Worm (Caenorhabditis elegans) whole organism, L1 larva: ENCODE results near the gene far-7.

ENCODE experiments used
- C16A3.4 ChIP-seq: fragments of 150-350 bp; optimal IDR thresholded peaks from 2 replicates; lab custom pipeline; 2014; ENCODE audit warnings: missing biosample characterization, missing genetic modification characterization
- F16B12.6 ChIP-seq: fragments of 150-350 bp; optimal IDR thresholded peaks from 2 replicates; lab custom pipeline; 2014; ENCODE audit warnings: missing biosample characterization, missing genetic modification characterization
- Y116A8C.19 ChIP-seq: sonication (generic microtip); optimal IDR thresholded peaks from 2 replicates; lab custom pipeline; 2016; ENCODE audit warnings: missing compliant biosample characterization, missing genetic modification characterization, borderline replicate concordance
- aha-1 ChIP-seq: fragments of 150-350 bp; optimal IDR thresholded peaks from 2 replicates; lab custom pipeline; 2014; ENCODE audit warnings: missing biosample characterization, missing genetic modification characterization
- aly-2 ChIP-seq: fragments of 150-350 bp; optimal IDR thresholded peaks from 2 replicates; lab custom pipeline; 2014; ENCODE audit warnings: missing biosample characterization, missing genetic modification characterization
- ceh-82 ChIP-seq, 3 experiments: fragments of 150-350 bp in 1 of 3; sonication (generic microtip) in 2 of 3; optimal IDR thresholded peaks; 2 replicates each; lab custom pipeline; 2014 to 2017; ENCODE audit warnings: missing biosample characterization in 3 of 3, missing genetic modification characterization in 3 of 3
- ceh-90 ChIP-seq: sonication (generic microtip); optimal IDR thresholded peaks from 2 replicates; lab custom pipeline; 2016; ENCODE audit warnings: missing genetic modification characterization, missing compliant biosample characterization
- ces-1 ChIP-seq: fragments of 150-350 bp; optimal IDR thresholded peaks from 2 replicates; lab custom pipeline; 2014; ENCODE audit warnings: missing biosample characterization, missing genetic modification reagents, missing genetic modification characterization
- dsc-1 ChIP-seq: sonication (generic microtip); optimal IDR thresholded peaks from 2 replicates; lab custom pipeline; 2016; ENCODE audit warnings: mild to moderate bottlenecking, missing genetic modification characterization, missing compliant biosample characterization
- efl-1 ChIP-seq, 4 experiments: fragments of 150-350 bp; optimal IDR thresholded peaks in 3 of 4; peaks in 1 of 4; 1 replicate in 1 of 4; 2 replicates in 3 of 4; lab custom pipeline; 2014; ENCODE audit warnings: missing biosample characterization in 2 of 4, missing genetic modification characterization in 2 of 4, missing genetic modification reagents in 2 of 4
- efl-3 ChIP-seq: fragments of 200-800 bp; sonication (Bioruptor generic); optimal IDR thresholded peaks from 2 replicates; lab custom pipeline; 2018; ENCODE audit warnings: mild to moderate bottlenecking, missing genetic modification characterization, missing compliant biosample characterization
- fkh-10 ChIP-seq: sonication (generic microtip); optimal IDR thresholded peaks from 2 replicates; lab custom pipeline; 2017; ENCODE audit warnings: missing biosample characterization, missing genetic modification reagents, missing genetic modification characterization
- fkh-8 ChIP-seq: sonication (generic microtip); optimal IDR thresholded peaks from 2 replicates; lab custom pipeline; 2016; ENCODE audit warnings: mild to moderate bottlenecking, missing genetic modification characterization, missing compliant biosample characterization
- fos-1 ChIP-seq: fragments of 150-350 bp; optimal IDR thresholded peaks from 2 replicates; lab custom pipeline; 2014; ENCODE audit warnings: missing biosample characterization, missing genetic modification characterization
- hlh-17 ChIP-seq: fragments of 200-800 bp; sonication (Bioruptor generic); optimal IDR thresholded peaks from 2 replicates; lab custom pipeline; 2018; ENCODE audit warnings: missing genetic modification characterization, mild to moderate bottlenecking, missing compliant biosample characterization, moderate library complexity, borderline replicate concordance
- hlh-4 ChIP-seq: sonication (generic microtip); optimal IDR thresholded peaks from 2 replicates; lab custom pipeline; 2016; ENCODE audit warnings: mild to moderate bottlenecking, missing genetic modification characterization, missing compliant biosample characterization
- hpl-2 ChIP-seq: fragments of 150-350 bp; optimal IDR thresholded peaks from 2 replicates; lab custom pipeline; 2014; ENCODE audit warnings: missing biosample characterization, missing genetic modification reagents, missing genetic modification characterization
- irx-1 ChIP-seq: sonication (generic microtip); optimal IDR thresholded peaks from 2 replicates; lab custom pipeline; 2016; ENCODE audit warnings: missing genetic modification characterization, missing compliant biosample characterization
- jun-1 ChIP-seq: fragments of 150-350 bp; optimal IDR thresholded peaks from 2 replicates; lab custom pipeline; 2014; ENCODE audit warnings: missing biosample characterization, missing genetic modification reagents, missing genetic modification characterization
- lin-14 ChIP-seq: fragments of 200-800 bp; sonication (Bioruptor generic); optimal IDR thresholded peaks from 2 replicates; lab custom pipeline; 2018; ENCODE audit warnings: mild to moderate bottlenecking, missing genetic modification characterization, moderate library complexity, missing compliant biosample characterization
- lir-3 ChIP-seq: sonication (generic microtip); optimal IDR thresholded peaks from 2 replicates; lab custom pipeline; 2016; ENCODE audit warnings: mild to moderate bottlenecking, missing genetic modification characterization, moderate library complexity, missing compliant biosample characterization; ENCODE audit not compliant: poor library complexity
- lsy-2 ChIP-seq, 2 experiments: fragments of 150-350 bp; optimal IDR thresholded peaks; 2 replicates each; lab custom pipeline; 2014; ENCODE audit warnings: missing biosample characterization in 2 of 2, missing genetic modification characterization in 2 of 2
- mdl-1 ChIP-seq, 2 experiments: fragments of 150-350 bp; optimal IDR thresholded peaks; 2 replicates each; lab custom pipeline; 2014 to 2017; ENCODE audit warnings: missing biosample characterization in 2 of 2, missing genetic modification characterization in 2 of 2, inconsistent platforms in 1 of 2
- mep-1 ChIP-seq: fragments of 150-350 bp; optimal IDR thresholded peaks from 2 replicates; lab custom pipeline; 2014; ENCODE audit warnings: missing biosample characterization, missing genetic modification characterization
- nhr-12 ChIP-seq: sonication (generic microtip); optimal IDR thresholded peaks from 2 replicates; lab custom pipeline; 2017; ENCODE audit warnings: missing biosample characterization, missing genetic modification characterization
- nhr-20 ChIP-seq: sonication (generic microtip); optimal IDR thresholded peaks from 2 replicates; lab custom pipeline; 2016; ENCODE audit warnings: mild to moderate bottlenecking, missing genetic modification characterization, missing compliant biosample characterization
- nhr-76 ChIP-seq: sonication (generic microtip); optimal IDR thresholded peaks from 2 replicates; lab custom pipeline; 2017; ENCODE audit warnings: missing biosample characterization, missing genetic modification characterization
- nhr-84 ChIP-seq: sonication (generic microtip); optimal IDR thresholded peaks from 2 replicates; lab custom pipeline; 2017; ENCODE audit warnings: missing biosample characterization, missing genetic modification characterization
- nhr-85 ChIP-seq: sonication (generic microtip); peaks from one replicate; lab custom pipeline; 2016; ENCODE audit warnings: missing genetic modification characterization, inconsistent platforms, missing compliant biosample characterization
- nhr-90 ChIP-seq: sonication (generic microtip); optimal IDR thresholded peaks from 2 replicates; lab custom pipeline; 2016; ENCODE audit warnings: mild to moderate bottlenecking, missing genetic modification characterization, missing compliant biosample characterization; ENCODE audit not compliant: poor library complexity
- pag-3 ChIP-seq: sonication (generic microtip); optimal IDR thresholded peaks from 2 replicates; lab custom pipeline; 2017; ENCODE audit warnings: missing genetic modification characterization, mild to moderate bottlenecking, missing compliant biosample characterization, antibody characterized with exemption, borderline replicate concordance; ENCODE audit not compliant: insufficient read depth
- pax-3 ChIP-seq: fragments of 200-800 bp; sonication (Bioruptor generic); optimal IDR thresholded peaks from 2 replicates; lab custom pipeline; 2018; ENCODE audit warnings: mild to moderate bottlenecking, missing genetic modification characterization, moderate library complexity, missing compliant biosample characterization
- rnt-1 ChIP-seq: sonication (generic microtip); optimal IDR thresholded peaks from 2 replicates; lab custom pipeline; 2016; ENCODE audit warnings: mild to moderate bottlenecking, missing genetic modification characterization, moderate library complexity, missing compliant biosample characterization
- skn-1 ChIP-seq: fragments of 150-350 bp; optimal IDR thresholded peaks from 2 replicates; lab custom pipeline; 2014; ENCODE audit warnings: missing biosample characterization, missing genetic modification characterization
- snu-23 ChIP-seq: sonication (generic microtip); optimal IDR thresholded peaks from 2 replicates; lab custom pipeline; 2016; ENCODE audit warnings: missing genetic modification characterization, missing compliant biosample characterization
- sox-4 ChIP-seq: sonication (generic microtip); optimal IDR thresholded peaks from 2 replicates; lab custom pipeline; 2016; ENCODE audit warnings: missing genetic modification characterization, missing compliant biosample characterization
- sup-37 ChIP-seq: fragments of 200-800 bp; sonication (Bioruptor generic); optimal IDR thresholded peaks from 2 replicates; lab custom pipeline; 2018; ENCODE audit warnings: mild to moderate bottlenecking, missing genetic modification characterization, missing compliant biosample characterization
- swsn-7 ChIP-seq: sonication (generic microtip); optimal IDR thresholded peaks from 2 replicates; lab custom pipeline; 2016; ENCODE audit warnings: missing genetic modification characterization, missing compliant biosample characterization
- unc-130 ChIP-seq: fragments of 150-350 bp; optimal IDR thresholded peaks from 2 replicates; lab custom pipeline; 2017; ENCODE audit warnings: missing biosample characterization, missing genetic modification characterization, inconsistent platforms
- unc-30 ChIP-seq: sonication (generic microtip); optimal IDR thresholded peaks from 2 replicates; lab custom pipeline; 2017; ENCODE audit warnings: missing biosample characterization, missing genetic modification characterization
- unc-62 ChIP-seq: fragments of 150-350 bp; optimal IDR thresholded peaks from 2 replicates; lab custom pipeline; 2014; ENCODE audit warnings: missing biosample characterization, missing genetic modification reagents, missing genetic modification characterization
- unc-86 ChIP-seq: sonication (generic microtip); optimal IDR thresholded peaks from 2 replicates; lab custom pipeline; 2016; ENCODE audit warnings: missing genetic modification characterization, missing compliant biosample characterization
- unc-98 ChIP-seq: fragments of 200-800 bp; sonication (Bioruptor generic); IDR thresholded peaks from 2 replicates; pipeline ENCODE4 v1.3.6; 2022; ENCODE audit warnings: missing genetic modification characterization, missing compliant biosample characterization
- xbp-1 ChIP-seq: sonication (generic microtip); optimal IDR thresholded peaks from 2 replicates; lab custom pipeline; 2016; ENCODE audit warnings: missing genetic modification characterization, missing compliant biosample characterization
- zag-1 ChIP-seq: fragments of 150-350 bp; optimal IDR thresholded peaks from 2 replicates; lab custom pipeline; 2014; ENCODE audit warnings: missing biosample characterization, missing genetic modification characterization
- ztf-11 ChIP-seq, 2 experiments: sonication (generic microtip); optimal IDR thresholded peaks; 2 replicates each; lab custom pipeline; 2016 to 2017; ENCODE audit warnings: missing genetic modification characterization in 2 of 2, missing biosample characterization in 1 of 2, missing compliant biosample characterization in 1 of 2
- ztf-4 ChIP-seq: fragments of 150-350 bp; optimal IDR thresholded peaks from 2 replicates; lab custom pipeline; 2014; ENCODE audit warnings: missing biosample characterization, missing genetic modification characterization

Gene far-7

ce11 chrII:296911-297440 is 22.6 kb upstream of the far-7 start, which contains the start of the genes clec-117 and B0432.1:
TSS of gene clec-117 (minus strand) at chrII:297011.
TSS of gene B0432.1 (plus strand) at chrII:297390.
- TF ChIP-seq Y116A8C.19 (tag; lab: Kevin White, UChicago) = no peak
- TF ChIP-seq pag-3 (tag; lab: Kevin White, UChicago) = no peak
- no peak for TF ChIP-seq fos-1 (tag; lab: Kevin White, UChicago)
- no peak for TF ChIP-seq ztf-11 (tag; optimal IDR thresholded peaks at IDR 0.05; lab: Kevin White, UChicago)
- no peak for TF ChIP-seq nhr-90 (tag; lab: Kevin White, UChicago)
- TF ChIP-seq snu-23 (GFP tag; lab: Kevin White, UChicago) = no peak
- no peak for TF ChIP-seq ceh-90 (tag; lab: Kevin White, UChicago)
- no peak for TF ChIP-seq fkh-10 (GFP tag; lab: Kevin White, UChicago)

- TF ChIP-seq fos-1 (tag; lab: Kevin White, UChicago) (no peak), nhr-76 (no peak), efl-3 (GFP tag; lab: Kevin White, UChicago) (no peak), nhr-12 (no peak), Y116A8C.19 (tag; lab: Kevin White, UChicago) (no peak), sup-37 (GFP tag; lab: Kevin White, UChicago) (no peak), unc-62 (GFP tag; lab: Kevin White, UChicago) (no peak), ceh-90 (tag; lab: Kevin White, UChicago) (no peak), hpl-2 (no peak), hlh-17 (GFP tag; lab: Kevin White, UChicago) (no peak), pax-3 (no peak), fkh-8 (tag; lab: Kevin White, UChicago) (no peak), xbp-1 (tag; lab: Kevin White, UChicago) (no peak), dsc-1 (tag; lab: Kevin White, UChicago) (no peak), jun-1 (no peak), ces-1 (GFP tag; lab: Kevin White, UChicago) (no peak), mep-1 (no peak)
These were observed 19.9 kb upstream of the far-7 start, which contains the start of gene K01A2.6 for ce11 chrII:299684-300083. TSS of gene K01A2.6 (plus strand) at chrII:299984.

DNA sequence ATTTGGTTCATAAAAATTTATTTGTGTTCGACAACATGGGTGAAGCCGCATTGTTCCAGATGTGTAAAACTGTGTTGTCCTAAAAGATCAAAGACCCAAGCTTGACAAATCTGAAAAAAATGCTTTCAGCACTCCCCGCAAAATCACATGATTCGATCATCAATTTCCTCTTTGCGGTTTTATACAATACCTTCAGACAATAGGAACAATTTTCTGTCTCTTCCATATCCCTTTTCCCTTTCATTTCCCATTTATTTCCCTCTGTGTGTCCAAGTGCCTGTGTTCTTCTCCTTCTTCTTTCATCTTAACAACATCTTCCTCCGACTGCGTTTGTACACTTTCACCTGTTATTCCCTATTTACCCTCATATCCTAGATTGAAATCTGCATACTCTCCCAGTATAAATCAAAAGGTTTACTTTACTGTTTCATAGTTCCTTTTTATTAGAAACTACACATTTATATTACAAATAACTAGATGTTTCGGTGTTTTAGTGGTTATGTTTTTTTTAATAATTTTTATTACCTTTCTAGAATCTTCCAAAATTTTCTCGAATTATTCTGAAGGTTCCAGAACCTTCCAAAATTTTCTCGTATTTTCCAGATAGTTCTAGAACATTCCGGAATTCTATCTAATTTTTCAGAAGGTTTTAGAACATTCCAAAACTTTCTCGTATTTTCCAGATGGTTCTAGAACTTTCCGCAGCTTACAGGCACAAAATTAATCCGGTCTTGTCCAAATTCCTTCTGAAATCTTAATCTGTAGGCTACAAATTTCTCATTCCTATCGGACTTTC is 18.4 kb upstream of the far-7 start, which contains the start of gene K01A2.5:
Gene K01A2.5 (plus strand): TSS at position 297 of the 796 bp plus-strand sequence.
- TF ChIP-seq swsn-7 (tag; lab: Kevin White, UChicago) = no peak
- no peak for TF ChIP-seq efl-3 (GFP tag; lab: Kevin White, UChicago)
- no peak for TF ChIP-seq sox-4 (tag; lab: Kevin White, UChicago)
- no peak for TF ChIP-seq F16B12.6 (tag; lab: Kevin White, UChicago)
- TF ChIP-seq lsy-2 (tag; optimal IDR thresholded peaks at IDR 0.05; lab: Kevin White, UChicago) = no peak
- peak; percentile 6 for TF ChIP-seq lir-3 (tag; lab: Kevin White, UChicago)
- peak; percentile 7 for TF ChIP-seq rnt-1 (tag; lab: Kevin White, UChicago)
- no peak for TF ChIP-seq unc-98 (GFP tag; lab: Robert Waterston, UW)
- no peak for TF ChIP-seq unc-130
- TF ChIP-seq ztf-4 (tag; lab: Kevin White, UChicago) = no peak
- no peak for TF ChIP-seq irx-1 (tag; lab: Kevin White, UChicago)
- no peak for TF ChIP-seq aly-2 (tag; lab: Kevin White, UChicago)
- no peak for TF ChIP-seq unc-30 (tag; lab: Kevin White, UChicago)
- no peak for TF ChIP-seq mdl-1 (tag; optimal IDR thresholded peaks at IDR 0.05; lab: Kevin White, UChicago)
- TF ChIP-seq ceh-82 (tag; optimal IDR thresholded peaks at IDR 0.05; lab: Kevin White, UChicago) = peak in 1 of 3 experiments; percentile 1
- no peak for TF ChIP-seq zag-1 (tag; lab: Kevin White, UChicago)
- peak; percentile 36 for TF ChIP-seq nhr-20 (tag; lab: Kevin White, UChicago)
- TF ChIP-seq unc-86 (tag; lab: Kevin White, UChicago) = no peak
- peak; percentile 2 for TF ChIP-seq C16A3.4
- TF ChIP-seq nhr-84 (tag; lab: Kevin White, UChicago) = no peak
- no peak for TF ChIP-seq efl-1 (optimal IDR thresholded peaks at IDR 0.05; lab: Kevin White, UChicago)
- TF ChIP-seq efl-1 (GFP tag; optimal IDR thresholded peaks at IDR 0.05 in 1 of 2; lab: Kevin White, UChicago) = no peak
- TF ChIP-seq lin-14 (GFP tag; lab: Kevin White, UChicago) = peak; percentile 79
- TF ChIP-seq sup-37 (GFP tag; lab: Kevin White, UChicago) = no peak
- no peak for TF ChIP-seq skn-1 (tag; lab: Kevin White, UChicago)
- no peak for TF ChIP-seq hlh-4 (tag; lab: Kevin White, UChicago)
- TF ChIP-seq aha-1 (tag; lab: Kevin White, UChicago) = no peak
- peak; percentile 91 for TF ChIP-seq nhr-85
